Worm (Caenorhabditis elegans) whole organism, L4 larva: ENCODE data around the gene zyg-1.

Experiments
- D1046.2 ChIP-seq: fragments of 200-800 bp; sonication (Bioruptor generic); IDR thresholded peaks from 2 replicates; pipeline ENCODE4 v1.3.6; 2022; ENCODE audit warnings: missing genetic modification characterization, missing compliant biosample characterization
- F10B5.3 ChIP-seq: sonication (generic microtip); optimal IDR thresholded peaks from 2 replicates; lab custom pipeline; 2016; ENCODE audit warnings: mild to moderate bottlenecking, missing genetic modification characterization, missing compliant biosample characterization
- F26F4.8 ChIP-seq: fragments of 200-800 bp; sonication (Bioruptor generic); conservative IDR thresholded peaks from 2 replicates; pipeline ENCODE4 v1.3.6; 2022; ENCODE audit warnings: missing genetic modification characterization, missing compliant biosample characterization
- F37D6.2 ChIP-seq: sonication (generic microtip); optimal IDR thresholded peaks from 2 replicates; lab custom pipeline; 2016; ENCODE audit warnings: mild to moderate bottlenecking, missing genetic modification characterization, missing compliant biosample characterization
- R02D3.7 ChIP-seq: fragments of 150-350 bp; sonication (generic microtip); optimal IDR thresholded peaks from 3 replicates; lab custom pipeline; 2014; ENCODE audit warnings: missing biosample characterization, missing genetic modification characterization
- Y75B8A.6 ChIP-seq: fragments of 200-800 bp; sonication (Bioruptor generic); IDR thresholded peaks from 2 replicates; pipeline ENCODE4 v1.3.6; 2022; ENCODE audit warnings: missing genetic modification reagents, missing genetic modification characterization, missing compliant biosample characterization
- ZK546.5 ChIP-seq, 2 experiments: sonication (generic microtip); optimal IDR thresholded peaks; 2 replicates each; lab custom pipeline; 2017; ENCODE audit warnings: missing biosample characterization in 2 of 2, missing genetic modification characterization in 2 of 2
- aha-1 ChIP-seq: fragments of 150-350 bp; peaks from one replicate; lab custom pipeline; 2014; ENCODE audit warnings: missing biosample characterization, missing genetic modification characterization
- ceh-20 ChIP-seq: fragments of 200-800 bp; sonication (Bioruptor generic); IDR thresholded peaks from 2 replicates; pipeline ENCODE4 v1.3.6; 2022; ENCODE audit warnings: missing genetic modification reagents, missing genetic modification characterization, missing compliant biosample characterization
- ceh-44 ChIP-seq: fragments of 200-800 bp; sonication (Bioruptor generic); IDR thresholded peaks from 2 replicates; pipeline ENCODE4 v1.3.6; 2022; ENCODE audit warnings: missing genetic modification reagents, missing genetic modification characterization, missing compliant biosample characterization
- ceh-62 ChIP-seq: sonication (generic microtip); optimal IDR thresholded peaks from 2 replicates; lab custom pipeline; 2017; ENCODE audit warnings: missing biosample characterization, missing genetic modification characterization
- ceh-82 ChIP-seq: sonication (generic microtip); optimal IDR thresholded peaks from 2 replicates; lab custom pipeline; 2017; ENCODE audit warnings: missing biosample characterization, missing genetic modification characterization
- ces-1 ChIP-seq: fragments of 150-350 bp; sonication (generic microtip); optimal IDR thresholded peaks from 4 replicates; lab custom pipeline; 2014; ENCODE audit warnings: missing biosample characterization, missing genetic modification reagents, missing genetic modification characterization
- ctbp-1 ChIP-seq: fragments of 200-800 bp; sonication (Bioruptor generic); IDR thresholded peaks from 2 replicates; pipeline ENCODE4 v1.3.6; 2022; ENCODE audit warnings: missing genetic modification reagents, missing genetic modification characterization, missing compliant biosample characterization
- daf-12 ChIP-seq: fragments of 150-350 bp; optimal IDR thresholded peaks from 2 replicates; lab custom pipeline; 2014; ENCODE audit warnings: missing biosample characterization, missing genetic modification reagents, missing genetic modification characterization
- dpl-1 ChIP-seq: fragments of 150-350 bp; optimal IDR thresholded peaks from 2 replicates; lab custom pipeline; 2014; ENCODE audit warnings: missing biosample characterization, missing genetic modification reagents, missing genetic modification characterization
- egl-43 ChIP-seq: fragments of 200-800 bp; sonication (Bioruptor generic); IDR thresholded peaks from 2 replicates; pipeline ENCODE4 v1.3.6; 2022; ENCODE audit warnings: missing genetic modification reagents, missing genetic modification characterization, missing compliant biosample characterization
- hif-1 ChIP-seq, 2 experiments: sonication (generic microtip); optimal IDR thresholded peaks; 2 replicates each; lab custom pipeline; 2016 to 2017; ENCODE audit warnings: missing compliant biosample characterization in 2 of 2, missing genetic modification characterization in 2 of 2, missing genetic modification reagents in 2 of 2, missing genotype in 2 of 2, mild to moderate bottlenecking in 1 of 2
- lin-15B ChIP-seq: fragments of 150-350 bp; sonication (generic microtip); optimal IDR thresholded peaks from 3 replicates; lab custom pipeline; 2014; ENCODE audit warnings: missing biosample characterization, missing genetic modification characterization
- lin-38 ChIP-seq: fragments of 200-800 bp; sonication (Bioruptor generic); IDR thresholded peaks from 2 replicates; pipeline ENCODE4 v1.3.6; 2022; ENCODE audit warnings: missing genetic modification reagents, missing genetic modification characterization, missing compliant biosample characterization
- lir-3 ChIP-seq: sonication (generic microtip); optimal IDR thresholded peaks from 2 replicates; lab custom pipeline; 2016; ENCODE audit warnings: mild to moderate bottlenecking, missing genetic modification characterization, missing compliant biosample characterization
- madf-9 ChIP-seq: fragments of 200-800 bp; sonication (Bioruptor generic); conservative IDR thresholded peaks from 2 replicates; pipeline ENCODE4 v1.3.6; 2022; ENCODE audit warnings: missing genetic modification reagents, missing genetic modification characterization, missing compliant biosample characterization
- mdt-29 ChIP-seq: fragments of 200-800 bp; sonication (Bioruptor generic); IDR thresholded peaks from 2 replicates; pipeline ENCODE4 v1.3.6; 2022; ENCODE audit warnings: missing genetic modification reagents, missing genetic modification characterization, missing compliant biosample characterization
- mxl-2 ChIP-seq: fragments of 200-800 bp; sonication (Bioruptor generic); conservative IDR thresholded peaks from 2 replicates; pipeline ENCODE4 v1.3.6; 2022; ENCODE audit warnings: missing genetic modification reagents, missing genetic modification characterization, missing compliant biosample characterization
- nhr-10 ChIP-seq: fragments of 150-350 bp; optimal IDR thresholded peaks from 2 replicates; lab custom pipeline; 2014; ENCODE audit warnings: missing biosample characterization, missing genetic modification characterization
- nhr-11 ChIP-seq: fragments of 150-350 bp; optimal IDR thresholded peaks from 2 replicates; lab custom pipeline; 2014; ENCODE audit warnings: missing biosample characterization, missing genetic modification characterization
- nhr-237 ChIP-seq: sonication (generic microtip); optimal IDR thresholded peaks from 2 replicates; lab custom pipeline; 2017; ENCODE audit warnings: missing biosample characterization, missing genetic modification characterization
- nhr-25 ChIP-seq: sonication (generic microtip); optimal IDR thresholded peaks from 2 replicates; lab custom pipeline; 2017; ENCODE audit warnings: missing genetic modification characterization, mild to moderate bottlenecking, missing compliant biosample characterization, antibody characterized with exemption, moderate library complexity, borderline replicate concordance; ENCODE audit not compliant: insufficient read depth
- nhr-28 ChIP-seq: fragments of 150-350 bp; optimal IDR thresholded peaks from 2 replicates; lab custom pipeline; 2014; ENCODE audit warnings: missing biosample characterization, missing genetic modification characterization
- nhr-42 ChIP-seq: fragments of 200-800 bp; sonication (Bioruptor generic); IDR thresholded peaks from 2 replicates; pipeline ENCODE4 v1.3.6; 2022; ENCODE audit warnings: missing genetic modification characterization, missing compliant biosample characterization
- nhr-48 ChIP-seq: sonication (generic microtip); optimal IDR thresholded peaks from 2 replicates; lab custom pipeline; 2016; ENCODE audit warnings: mild to moderate bottlenecking, missing genetic modification characterization, missing compliant biosample characterization
- nhr-6 ChIP-seq: fragments of 150-350 bp; optimal IDR thresholded peaks from 2 replicates; lab custom pipeline; 2014; ENCODE audit warnings: missing biosample characterization, missing genetic modification characterization
- php-3 ChIP-seq: fragments of 200-800 bp; sonication (Bioruptor generic); IDR thresholded peaks from 2 replicates; pipeline ENCODE4 v1.3.6; 2022; ENCODE audit warnings: missing genetic modification reagents, missing genetic modification characterization, missing compliant biosample characterization
- sdz-12 ChIP-seq: fragments of 200-800 bp; sonication (Bioruptor generic); optimal IDR thresholded peaks from 2 replicates; lab custom pipeline; 2018; ENCODE audit warnings: mild to moderate bottlenecking, missing genetic modification characterization, missing compliant biosample characterization
- skn-1 ChIP-seq: fragments of 150-350 bp; optimal IDR thresholded peaks from 2 replicates; lab custom pipeline; 2014; ENCODE audit warnings: missing biosample characterization, missing genetic modification characterization
- snpc-4 ChIP-seq: fragments of 150-350 bp; optimal IDR thresholded peaks from 2 replicates; lab custom pipeline; 2014; ENCODE audit warnings: missing biosample characterization, missing genetic modification characterization
- tag-97 ChIP-seq: fragments of 200-800 bp; sonication (Bioruptor generic); IDR thresholded peaks from 2 replicates; pipeline ENCODE4 v1.3.6; 2022; ENCODE audit warnings: missing genetic modification characterization, missing compliant biosample characterization
- unc-130 ChIP-seq: sonication (generic microtip); optimal IDR thresholded peaks from 2 replicates; lab custom pipeline; 2016; ENCODE audit warnings: missing genetic modification reagents, missing genetic modification characterization, missing compliant biosample characterization
- vab-7 ChIP-seq: fragments of 200-800 bp; sonication (Bioruptor generic); IDR thresholded peaks from 2 replicates; pipeline ENCODE4 v1.3.6; 2022; ENCODE audit warnings: missing genetic modification reagents, missing genetic modification characterization, missing compliant biosample characterization
- zag-1 ChIP-seq: fragments of 150-350 bp; optimal IDR thresholded peaks from 2 replicates; lab custom pipeline; 2014; ENCODE audit warnings: missing biosample characterization, missing genetic modification characterization
- zfp-3 ChIP-seq: fragments of 200-800 bp; sonication (Bioruptor generic); conservative IDR thresholded peaks from 2 replicates; pipeline ENCODE4 v1.3.6; 2022; ENCODE audit warnings: missing genetic modification reagents, missing genetic modification characterization, missing compliant biosample characterization
- zip-2 ChIP-seq: fragments of 150-350 bp; optimal IDR thresholded peaks from 2 replicates; lab custom pipeline; 2014; ENCODE audit warnings: missing biosample characterization, missing genetic modification characterization
- ztf-7 ChIP-seq: fragments of 150-350 bp; optimal IDR thresholded peaks from 2 replicates; lab custom pipeline; 2014; ENCODE audit warnings: missing biosample characterization, missing genetic modification characterization

zyg-1 gene

ce11 chrII:5649236-5650004, at the start of gene zyg-1, which contains the start of the genes sam-4 and F59E12.17 (continued):
- TF ChIP-seq ceh-82 (tag; lab: Kevin White, UChicago) (no peak), zip-2 (no peak), daf-12 (tag; lab: Kevin White, UChicago) (no peak), snpc-4 (tag; lab: Kevin White, UChicago) (no peak), nhr-237 (tag; lab: Kevin White, UChicago) (no peak), nhr-10 (tag; lab: Kevin White, UChicago) (no peak), Y75B8A.6 (GFP tag; lab: Robert Waterston, UW) (no peak), tag-97 (GFP tag; lab: Robert Waterston, UW) (no peak), ZK546.5 (tag; optimal IDR thresholded peaks at IDR 0.05; lab: Kevin White, UChicago) (no peak), egl-43 (GFP tag; lab: Robert Waterston, UW) (no peak), dpl-1 (GFP tag; lab: Kevin White, UChicago) (peak; percentile 74), mdt-29 (no peak), nhr-11 (tag; lab: Kevin White, UChicago) (no peak), lin-38 (peak; percentile 92), D1046.2 (GFP tag; lab: Robert Waterston, UW) (no peak), zag-1 (tag; lab: Kevin White, UChicago) (no peak), ces-1 (no peak), F37D6.2 (tag; lab: Kevin White, UChicago) (no peak), ceh-20 (GFP tag; lab: Robert Waterston, UW) (no peak), zfp-3 (GFP tag; lab: Robert Waterston, UW) (no peak), aha-1 (peak; percentile 50), sdz-12 (no peak), F10B5.3 (no peak), vab-7 (GFP tag; lab: Robert Waterston, UW) (no peak), skn-1 (tag; lab: Kevin White, UChicago) (no peak), ceh-44 (GFP tag; lab: Robert Waterston, UW) (peak; percentile 75; the same call in 1 of the 2 replicates), F26F4.8 (no peak), nhr-25 (tag; lab: Kevin White, UChicago) (no peak), mxl-2 (no peak), unc-130 (GFP tag; lab: Kevin White, UChicago) (peak; percentile 88), ceh-62 (tag; lab: Kevin White, UChicago) (no peak), ctbp-1 (GFP tag; lab: Robert Waterston, UW) (no peak), hif-1 (tag; optimal IDR thresholded peaks at IDR 0.05; lab: Kevin White, UChicago) (peak in 1 of 2 experiments; percentile 70), R02D3.7 (tag; lab: Kevin White, UChicago) (no peak), ztf-7 (no peak), nhr-6 (tag; lab: Kevin White, UChicago) (peak; percentile 77), lin-15B (peak; percentile 31), php-3 (no peak), nhr-48 (tag; lab: Kevin White, UChicago) (no peak), nhr-42 (GFP tag; lab: Robert Waterston, UW) (no peak), madf-9 (no peak), lir-3 (tag; lab: Kevin White, UChicago) (no peak), nhr-28 (tag; lab: Kevin White, UChicago) (peak; percentile 52)
